Worm (Caenorhabditis elegans) whole organism, young adult: ENCODE measurements around the gene C14F11.4.

Source experiments
- B0019.2 ChIP-seq: fragments of 200-800 bp; sonication (Bioruptor generic); conservative IDR thresholded peaks from 2 replicates; pipeline ENCODE4 v1.3.6; 2022; ENCODE audit warnings: missing genetic modification reagents, missing genetic modification characterization, missing compliant biosample characterization
- B0336.3 ChIP-seq: fragments of 200-800 bp; sonication (Bioruptor generic); IDR thresholded peaks from 2 replicates; pipeline ENCODE4 v1.3.6; 2022; ENCODE audit warnings: missing genetic modification characterization, missing compliant biosample characterization
- F37B4.10 ChIP-seq: fragments of 200-800 bp; sonication (Bioruptor generic); IDR thresholded peaks from 2 replicates; pipeline ENCODE4 v1.3.6; 2022; ENCODE audit warnings: missing genetic modification characterization, missing compliant biosample characterization
- K12H6.12 ChIP-seq: fragments of 200-800 bp; sonication (Bioruptor generic); optimal IDR thresholded peaks from 2 replicates; lab custom pipeline; 2018; ENCODE audit warnings: mild to moderate bottlenecking, missing genetic modification characterization, missing compliant biosample characterization
- T07F8.4 ChIP-seq: sonication (generic microtip); optimal IDR thresholded peaks from 2 replicates; lab custom pipeline; 2016; ENCODE audit warnings: mild to moderate bottlenecking, missing genetic modification characterization, moderate library complexity, missing compliant biosample characterization
- Y53F4B.3 ChIP-seq: fragments of 200-800 bp; sonication (Bioruptor generic); IDR thresholded peaks from 2 replicates; pipeline ENCODE4 v1.3.6; 2022; ENCODE audit warnings: missing genetic modification reagents, missing genetic modification characterization, missing compliant biosample characterization
- Y79H2A.3 ChIP-seq: fragments of 200-800 bp; sonication (Bioruptor generic); conservative IDR thresholded peaks from 2 replicates; pipeline ENCODE4 v1.3.6; 2022; ENCODE audit warnings: missing genetic modification reagents, missing genetic modification characterization, missing compliant biosample characterization
- aptf-2 ChIP-seq: fragments of 200-800 bp; sonication (Bioruptor generic); conservative IDR thresholded peaks from 2 replicates; pipeline ENCODE4 v1.3.6; 2022; ENCODE audit warnings: missing genetic modification reagents, missing genetic modification characterization, missing compliant biosample characterization
- athp-1 ChIP-seq: sonication (generic microtip); optimal IDR thresholded peaks from 2 replicates; lab custom pipeline; 2017; ENCODE audit warnings: mild to moderate bottlenecking, missing genetic modification characterization, missing compliant biosample characterization
- bed-1 ChIP-seq: fragments of 200-800 bp; sonication (Bioruptor generic); IDR thresholded peaks from 2 replicates; pipeline ENCODE4 v1.3.6; 2022; ENCODE audit warnings: missing genetic modification reagents, missing genetic modification characterization, missing compliant biosample characterization
- bed-2 ChIP-seq: fragments of 200-800 bp; sonication (Bioruptor generic); IDR thresholded peaks from 2 replicates; pipeline ENCODE4 v1.3.6; 2022; ENCODE audit warnings: missing genetic modification reagents, missing genetic modification characterization, missing compliant biosample characterization
- ccch-3 ChIP-seq: fragments of 200-800 bp; sonication (Bioruptor generic); optimal IDR thresholded peaks from 2 replicates; lab custom pipeline; 2018; ENCODE audit warnings: mild to moderate bottlenecking, missing genetic modification characterization, missing compliant biosample characterization
- cebp-1 ChIP-seq, 2 experiments: fragments of 200-800 bp in 1 of 2; sonication (Bioruptor generic) in 1 of 2; sonication (generic microtip) in 1 of 2; IDR thresholded peaks in 1 of 2; optimal IDR thresholded peaks in 1 of 2; 2 replicates each; pipeline versions ENCODE4 v1.3.6 to Lab custom; 2017 to 2022; ENCODE audit warnings: missing compliant biosample characterization in 2 of 2, missing genetic modification characterization in 2 of 2, mild to moderate bottlenecking in 1 of 2, missing genetic modification reagents in 1 of 2, moderate library complexity in 1 of 2
- ceh-79 ChIP-seq: sonication (generic microtip); optimal IDR thresholded peaks from 2 replicates; lab custom pipeline; 2017; ENCODE audit warnings: mild to moderate bottlenecking, missing genetic modification characterization, missing compliant biosample characterization
- dox-1 ChIP-seq: fragments of 200-800 bp; sonication (Bioruptor generic); IDR thresholded peaks from 2 replicates; pipeline ENCODE4 v1.3.6; 2022; ENCODE audit warnings: missing genetic modification reagents, missing genetic modification characterization, missing compliant biosample characterization
- dpl-1 ChIP-seq: fragments of 150-350 bp; optimal IDR thresholded peaks from 2 replicates; lab custom pipeline; 2014; ENCODE audit warnings: missing biosample characterization, missing genetic modification reagents, missing genetic modification characterization
- efl-1 ChIP-seq: fragments of 150-350 bp; optimal IDR thresholded peaks from 2 replicates; lab custom pipeline; 2014; ENCODE audit warnings: missing biosample characterization, missing genetic modification reagents, missing genetic modification characterization
- egl-44 ChIP-seq: fragments of 200-800 bp; sonication (Bioruptor generic); IDR thresholded peaks from 2 replicates; pipeline ENCODE4 v1.3.6; 2022; ENCODE audit warnings: missing genetic modification reagents, missing genetic modification characterization, missing compliant biosample characterization
- ekl-4 ChIP-seq: fragments of 200-800 bp; sonication (Bioruptor generic); IDR thresholded peaks from 2 replicates; pipeline ENCODE4 v1.3.6; 2022; ENCODE audit warnings: missing genetic modification reagents, missing genetic modification characterization, missing compliant biosample characterization
- fkh-3 ChIP-seq: sonication (generic microtip); optimal IDR thresholded peaks from 2 replicates; lab custom pipeline; 2016; ENCODE audit warnings: mild to moderate bottlenecking, missing genetic modification characterization, missing compliant biosample characterization
- gei-17 ChIP-seq: fragments of 200-800 bp; sonication (Bioruptor generic); optimal IDR thresholded peaks from 2 replicates; lab custom pipeline; 2018; ENCODE audit warnings: mild to moderate bottlenecking, missing genetic modification characterization, missing compliant biosample characterization
- hlh-12 ChIP-seq: sonication (generic microtip); optimal IDR thresholded peaks from 2 replicates; lab custom pipeline; 2016; ENCODE audit warnings: missing genetic modification characterization, missing compliant biosample characterization
- hlh-26 ChIP-seq: fragments of 200-800 bp; sonication (Bioruptor generic); conservative IDR thresholded peaks from 2 replicates; pipeline ENCODE4 v1.3.6; 2022; ENCODE audit warnings: missing genetic modification reagents, missing genetic modification characterization, missing compliant biosample characterization
- hmg-20 ChIP-seq: fragments of 200-800 bp; sonication (Bioruptor generic); IDR thresholded peaks from 2 replicates; pipeline ENCODE4 v1.3.6; 2022; ENCODE audit warnings: missing genetic modification reagents, missing genetic modification characterization, missing compliant biosample characterization
- lin-35 ChIP-seq, 3 experiments: fragments of 150-350 bp in 2 of 3; sonication (generic microtip) in 1 of 3; optimal IDR thresholded peaks; 2 replicates each; lab custom pipeline; 2014 to 2018; ENCODE audit warnings: missing biosample characterization in 3 of 3, missing genetic modification characterization in 3 of 3, missing genetic modification reagents in 3 of 3
- lin-40 ChIP-seq: sonication (generic microtip); optimal IDR thresholded peaks from 2 replicates; lab custom pipeline; 2016; ENCODE audit warnings: missing genetic modification characterization, mild to moderate bottlenecking, missing compliant biosample characterization, missing genotype, missing genetic modification reagents
- lir-1 ChIP-seq: fragments of 200-800 bp; sonication (Bioruptor generic); conservative IDR thresholded peaks from 2 replicates; pipeline ENCODE4 v1.3.6; 2022; ENCODE audit warnings: missing genetic modification reagents, missing genetic modification characterization, missing compliant biosample characterization
- madf-6 ChIP-seq: fragments of 200-800 bp; sonication (Bioruptor generic); IDR thresholded peaks from 2 replicates; pipeline ENCODE4 v1.3.6; 2022; ENCODE audit warnings: missing genetic modification reagents, missing genetic modification characterization, missing compliant biosample characterization
- mxl-1 ChIP-seq: sonication (generic microtip); optimal IDR thresholded peaks from 2 replicates; lab custom pipeline; 2016; ENCODE audit warnings: missing genetic modification characterization, missing compliant biosample characterization
- nhr-120 ChIP-seq: fragments of 200-800 bp; sonication (Bioruptor generic); IDR thresholded peaks from 2 replicates; pipeline ENCODE4 v1.3.6; 2022; ENCODE audit warnings: missing genetic modification characterization, missing compliant biosample characterization
- nhr-179 ChIP-seq: sonication (generic microtip); optimal IDR thresholded peaks from 2 replicates; lab custom pipeline; 2016; ENCODE audit warnings: mild to moderate bottlenecking, missing genetic modification characterization, missing compliant biosample characterization
- nhr-80 ChIP-seq: sonication (generic microtip); optimal IDR thresholded peaks from 2 replicates; lab custom pipeline; 2016; ENCODE audit warnings: missing genetic modification characterization, missing compliant biosample characterization
- sdz-38 ChIP-seq: sonication (generic microtip); optimal IDR thresholded peaks from 2 replicates; lab custom pipeline; 2016; ENCODE audit warnings: missing genotype, missing genetic modification characterization, missing compliant biosample characterization
- snpc-1.3 ChIP-seq: sonication (generic microtip); optimal IDR thresholded peaks from 2 replicates; lab custom pipeline; 2017; ENCODE audit warnings: missing genetic modification characterization, mild to moderate bottlenecking, missing compliant biosample characterization, antibody characterized with exemption, moderate library complexity, missing genotype, missing genetic modification reagents; ENCODE audit not compliant: insufficient read depth
- somi-1 ChIP-seq: fragments of 200-800 bp; sonication (Bioruptor generic); optimal IDR thresholded peaks from 2 replicates; lab custom pipeline; 2018; ENCODE audit warnings: mild to moderate bottlenecking, missing genetic modification characterization, missing compliant biosample characterization
- sptf-2 ChIP-seq: fragments of 200-800 bp; sonication (Bioruptor generic); optimal IDR thresholded peaks from 2 replicates; lab custom pipeline; 2018; ENCODE audit warnings: mild to moderate bottlenecking, missing genetic modification characterization, missing compliant biosample characterization
- tbp1 ChIP-seq: fragments of 200-800 bp; sonication (Bioruptor generic); optimal IDR thresholded peaks from 2 replicates; lab custom pipeline; 2018; ENCODE audit warnings: mild to moderate bottlenecking, missing genetic modification characterization, missing compliant biosample characterization
- unc-62 ChIP-seq: fragments of 150-350 bp; optimal IDR thresholded peaks from 2 replicates; lab custom pipeline; 2014; ENCODE audit warnings: missing biosample characterization, missing genetic modification reagents, missing genetic modification characterization
- zfh-2 ChIP-seq: fragments of 200-800 bp; sonication (Bioruptor generic); conservative IDR thresholded peaks from 2 replicates; pipeline ENCODE4 v1.3.6; 2022; ENCODE audit warnings: missing genetic modification reagents, missing genetic modification characterization, missing compliant biosample characterization
- ztf-22 ChIP-seq: fragments of 200-800 bp; sonication (Bioruptor generic); optimal IDR thresholded peaks from 2 replicates; lab custom pipeline; 2018; ENCODE audit warnings: mild to moderate bottlenecking, missing genetic modification characterization, moderate library complexity, missing compliant biosample characterization
- ztf-26 ChIP-seq: sonication (generic microtip); optimal IDR thresholded peaks from 2 replicates; lab custom pipeline; 2017; ENCODE audit warnings: missing genetic modification characterization, missing compliant biosample characterization
- ztf-28 ChIP-seq: fragments of 200-800 bp; sonication (Bioruptor generic); IDR thresholded peaks from 2 replicates; pipeline ENCODE4 v1.3.6; 2022; ENCODE audit warnings: missing genetic modification reagents, missing genetic modification characterization, missing compliant biosample characterization

Gene C14F11.4

DNA sequence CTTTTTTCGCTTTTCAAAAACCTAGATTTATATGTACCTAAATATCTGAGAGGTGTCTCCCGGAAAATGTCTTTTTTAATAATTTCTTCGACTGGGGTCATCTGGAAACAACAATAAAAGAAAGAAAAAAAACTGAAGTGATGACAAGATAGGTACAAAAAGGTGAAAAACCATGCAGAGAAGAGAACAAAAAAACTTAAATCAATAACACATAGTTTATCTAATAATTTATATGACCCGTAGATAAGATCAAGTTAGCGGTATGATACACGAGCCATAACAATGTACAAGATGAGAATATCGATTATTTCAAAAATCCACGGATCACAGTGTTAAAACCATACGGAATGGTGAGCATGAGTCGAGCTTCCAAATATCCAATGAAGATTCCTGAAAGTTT, 26.5 kb downstream of the C14F11.4 start, which contains the start of gene mtp-18:
mtp-18 (minus strand) TSS at position 101 of the 400 bp plus-strand sequence.
- TF ChIP-seq sptf-2 (GFP tag; lab: Kevin White, UChicago) (no peak), T07F8.4 (no peak), ceh-79 (tag; lab: Kevin White, UChicago) (no peak), nhr-179 (tag; lab: Kevin White, UChicago) (no peak), bed-2 (GFP tag; lab: Robert Waterston, UW) (no peak), mxl-1 (no peak), ztf-28 (GFP tag; lab: Robert Waterston, UW) (no peak), fkh-3 (tag; lab: Kevin White, UChicago) (no peak), hlh-12 (tag; lab: Kevin White, UChicago) (no peak), egl-44 (GFP tag; lab: Robert Waterston, UW) (no peak), ztf-22 (GFP tag; lab: Kevin White, UChicago) (no peak), unc-62 (GFP tag; lab: Kevin White, UChicago) (no peak), efl-1 (no peak)

DNA sequence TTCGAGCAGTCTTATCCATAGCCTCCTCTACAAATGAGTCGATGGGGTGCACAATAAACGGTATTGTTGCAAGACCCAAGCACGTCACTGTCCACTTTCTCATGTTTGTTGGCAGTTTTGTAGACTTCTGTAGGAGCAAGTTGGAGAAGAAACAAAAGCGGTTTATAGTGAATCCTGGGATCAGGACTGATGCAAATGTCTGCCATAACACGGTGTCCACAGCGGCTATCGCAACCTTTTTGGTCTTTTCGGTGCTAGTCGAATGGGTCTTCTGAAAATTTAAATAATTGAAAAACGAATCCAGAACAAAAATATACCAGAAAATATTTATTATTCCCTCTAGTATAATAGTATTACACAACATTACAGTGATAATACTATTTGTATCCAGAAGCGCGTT, 27.5 kb downstream of the C14F11.4 start:
- no peak for TF ChIP-seq hmg-20 (GFP tag; lab: Robert Waterston, UW)
- no peak for TF ChIP-seq madf-6 (GFP tag; lab: Robert Waterston, UW)
- TF ChIP-seq sdz-38 (tag; lab: Kevin White, UChicago): no peak
- no peak for TF ChIP-seq F37B4.10 (GFP tag; lab: Robert Waterston, UW)
- TF ChIP-seq Y53F4B.3 (GFP tag; lab: Robert Waterston, UW): no peak
- TF ChIP-seq nhr-120 (GFP tag; lab: Robert Waterston, UW): no peak
- TF ChIP-seq dpl-1 (GFP tag; lab: Kevin White, UChicago): no peak
- no peak for TF ChIP-seq ekl-4 (GFP tag; lab: Robert Waterston, UW)
- no peak for TF ChIP-seq lin-35 (GFP tag; optimal IDR thresholded peaks at IDR 0.05; lab: Kevin White, UChicago)

DNA sequence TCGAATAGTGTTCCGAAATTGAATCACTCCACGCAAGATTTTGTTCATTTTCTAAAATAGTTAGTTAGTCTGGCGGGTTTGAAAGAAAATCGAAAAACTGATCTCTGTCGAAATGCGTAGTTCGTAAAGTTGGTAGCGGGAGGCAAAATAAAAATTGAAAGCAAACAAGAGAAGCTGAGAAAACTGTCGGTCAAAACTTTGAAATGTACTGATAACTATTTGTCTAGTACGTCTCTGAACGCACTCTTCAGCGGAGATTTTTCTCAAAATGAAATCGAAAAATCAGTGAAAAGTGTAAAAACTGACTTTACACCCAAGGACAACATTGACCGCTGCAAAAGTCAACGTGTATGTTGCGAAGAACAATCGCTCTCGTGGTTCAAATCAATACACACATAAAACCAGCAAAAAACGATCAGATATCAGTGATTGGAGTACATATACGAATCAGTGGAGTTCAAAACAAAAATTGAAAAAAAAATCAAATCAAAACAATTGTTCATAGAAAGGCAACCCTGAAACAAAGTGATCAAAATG, 28.1 kb downstream of the C14F11.4 start, which contains the start of gene bca-1:
bca-1 (minus strand) TSS at position 51 of the 537 bp plus-strand sequence.
- TF ChIP-seq B0336.3 (GFP tag; lab: Robert Waterston, UW): no peak
- TF ChIP-seq bed-1 (GFP tag; lab: Robert Waterston, UW): no peak
- TF ChIP-seq tbp1 (GFP tag; lab: Kevin White, UChicago): no peak
- TF ChIP-seq nhr-80 (tag; lab: Kevin White, UChicago): peak; percentile 52
- no peak for TF ChIP-seq K12H6.12 (tag; lab: Kevin White, UChicago)
- no peak for TF ChIP-seq cebp-1 (GFP tag; IDR thresholded peaks at IDR 0.05; lab: Robert Waterston, UW)
- TF ChIP-seq cebp-1 (tag; optimal IDR thresholded peaks at IDR 0.05; lab: Kevin White, UChicago): peak; percentile 11
- peak; percentile 56 for TF ChIP-seq lin-40 (tag; lab: Kevin White, UChicago)
- TF ChIP-seq snpc-1.3 (tag; lab: Kevin White, UChicago): no peak
- peak; percentile 55 for TF ChIP-seq ztf-26 (tag; lab: Kevin White, UChicago)
- TF ChIP-seq, all 124 proteins: peak for 4

DNA sequence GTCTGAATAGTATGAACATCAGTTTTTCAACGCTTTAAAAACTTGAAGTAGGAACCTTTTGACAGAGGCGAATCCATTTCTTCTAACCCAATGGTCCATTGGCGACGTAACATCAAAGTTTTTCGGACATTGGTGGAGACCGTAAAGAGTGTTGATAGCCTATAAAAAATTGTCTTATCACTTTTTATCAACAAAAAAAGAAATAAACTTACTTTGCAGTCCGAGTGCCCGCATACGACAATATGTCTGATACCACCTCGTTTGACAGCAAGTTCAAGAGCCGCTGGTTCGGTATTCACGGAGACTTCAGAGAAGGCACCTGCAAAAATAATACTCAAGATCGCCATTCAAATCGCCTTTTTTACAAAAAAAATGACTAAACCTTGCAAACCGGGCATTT, 29.5 kb downstream of the C14F11.4 start:
- TF ChIP-seq gei-17 (GFP tag; lab: Kevin White, UChicago): no peak
- TF ChIP-seq nhr-80 (tag; lab: Kevin White, UChicago): peak; percentile 23

DNA sequence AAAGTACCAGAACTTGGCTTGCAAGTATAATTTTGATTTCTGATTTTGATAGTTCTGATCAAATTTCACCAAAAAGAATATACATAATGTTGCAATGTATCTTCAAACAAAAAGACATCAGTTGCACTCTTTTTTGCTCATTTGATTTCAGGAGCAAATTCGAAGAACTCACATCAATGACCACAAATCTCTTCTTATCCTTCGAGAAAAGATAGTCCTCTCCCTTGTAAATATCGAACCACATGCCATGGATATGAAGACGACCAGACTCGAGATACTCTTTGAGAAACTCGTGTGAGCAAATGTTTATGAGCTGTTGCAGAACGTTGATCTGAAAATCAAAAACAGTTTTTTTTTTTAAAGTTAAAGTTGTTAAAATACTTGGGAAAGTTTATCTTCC, 30.0 kb downstream of the C14F11.4 start:
- TF ChIP-seq Y53F4B.3 (GFP tag; lab: Robert Waterston, UW) (no peak), dox-1 (GFP tag; lab: Robert Waterston, UW) (no peak), somi-1 (GFP tag; lab: Kevin White, UChicago) (no peak), B0019.2 (GFP tag; lab: Robert Waterston, UW) (no peak), athp-1 (tag; lab: Kevin White, UChicago) (no peak), ccch-3 (GFP tag; lab: Kevin White, UChicago) (no peak), zfh-2 (GFP tag; lab: Robert Waterston, UW) (no peak), tbp1 (GFP tag; lab: Kevin White, UChicago) (no peak), mxl-1 (no peak), lir-1 (no peak), aptf-2 (GFP tag; lab: Robert Waterston, UW) (no peak), hlh-26 (no peak), Y79H2A.3 (no peak)
